Fruit fly (Drosophila melanogaster) whole organism, pupa: ENCODE measurements around the gene CG16713.
A peak's percentile ranks its signal among the peaks of the same experiment; 100 is the strongest.

Source experiments
- CG10348 ChIP-seq: fragments of 200-800 bp; sonication (Bioruptor generic); IDR thresholded peaks from 2 replicates; pipeline ENCODE4 v1.3.6; 2022; ENCODE audit warnings: missing biosample characterization, missing genetic modification characterization
- CG12605 ChIP-seq: fragments of 200-800 bp; sonication (Bioruptor generic); IDR thresholded peaks from 2 replicates; pipeline ENCODE4 v1.3.6; 2022; ENCODE audit warnings: missing biosample characterization, missing genetic modification characterization
- CG13204 ChIP-seq: fragments of 200-800 bp; sonication (Bioruptor generic); optimal IDR thresholded peaks from 2 replicates; lab custom pipeline; 2018; ENCODE audit warnings: missing biosample characterization, mild to moderate bottlenecking, missing genetic modification characterization, moderate library complexity
- CG14655 ChIP-seq: fragments of 200-800 bp; sonication (Bioruptor generic); optimal IDR thresholded peaks from 3 replicates; lab custom pipeline; 2017; ENCODE audit warnings: mild to moderate bottlenecking, missing biosample characterization, missing genetic modification reagents, missing genetic modification characterization
- CG15710 ChIP-seq: fragments of 200-800 bp; sonication (Bioruptor generic); optimal IDR thresholded peaks from 2 replicates; lab custom pipeline; 2018; ENCODE audit warnings: missing biosample characterization, mild to moderate bottlenecking, missing genetic modification characterization, moderate library complexity
- CG17806 ChIP-seq: fragments of 200-800 bp; sonication (Bioruptor generic); optimal IDR thresholded peaks from 2 replicates; lab custom pipeline; 2018; ENCODE audit warnings: missing biosample characterization, mild to moderate bottlenecking, missing genetic modification characterization, moderate library complexity
- CG32121 ChIP-seq: fragments of 200-800 bp; sonication (Bioruptor generic); IDR thresholded peaks from 2 replicates; pipeline ENCODE4 v1.3.6; 2022; ENCODE audit warnings: missing biosample characterization, missing genetic modification characterization
- CG34367 ChIP-seq: fragments of 200-800 bp; sonication (Bioruptor generic); optimal IDR thresholded peaks from 2 replicates; lab custom pipeline; 2018; ENCODE audit warnings: missing biosample characterization, mild to moderate bottlenecking, missing genetic modification characterization
- CG4496 ChIP-seq: fragments of 200-800 bp; sonication (Bioruptor generic); IDR thresholded peaks from 3 replicates; pipeline ENCODE4 v1.3.6; 2022; ENCODE audit warnings: missing biosample characterization, missing genetic modification characterization
- CG8159 ChIP-seq: fragments of 200-800 bp; sonication (Bioruptor generic); optimal IDR thresholded peaks from 3 replicates; lab custom pipeline; 2018; ENCODE audit warnings: missing biosample characterization, mild to moderate bottlenecking, missing genetic modification characterization, moderate library complexity
- CG8301 ChIP-seq: fragments of 200-800 bp; sonication (Bioruptor generic); optimal IDR thresholded peaks from 2 replicates; lab custom pipeline; 2018; ENCODE audit warnings: missing biosample characterization, mild to moderate bottlenecking, missing genetic modification characterization
- CG9948 ChIP-seq: fragments of 200-800 bp; sonication (Bioruptor generic); optimal IDR thresholded peaks from 2 replicates; lab custom pipeline; 2018; ENCODE audit warnings: missing biosample characterization, mild to moderate bottlenecking, missing genetic modification characterization, moderate library complexity
- D1 ChIP-seq: fragments of 200-800 bp; sonication (Bioruptor generic); optimal IDR thresholded peaks from 2 replicates; lab custom pipeline; 2018; ENCODE audit warnings: missing biosample characterization, mild to moderate bottlenecking, missing genetic modification characterization, moderate library complexity
- EcR ChIP-seq: fragments of 200-800 bp; sonication (Bioruptor generic); optimal IDR thresholded peaks from 3 replicates; lab custom pipeline; 2019; ENCODE audit warnings: missing biosample characterization, missing genetic modification characterization, mild to moderate bottlenecking, moderate library complexity, missing genetic modification reagents
- Ets98B ChIP-seq: fragments of 200-800 bp; sonication (Bioruptor generic); IDR thresholded peaks from 2 replicates; pipeline ENCODE4 v1.3.6; 2022; ENCODE audit warnings: missing biosample characterization, missing genetic modification characterization
- Pif1A ChIP-seq: fragments of 200-800 bp; sonication (Bioruptor generic); optimal IDR thresholded peaks from 3 replicates; lab custom pipeline; 2016; ENCODE audit warnings: missing biosample characterization, missing genetic modification characterization
- Pif1B ChIP-seq: fragments of 200-800 bp; sonication (Bioruptor generic); optimal IDR thresholded peaks from 3 replicates; lab custom pipeline; 2016; ENCODE audit warnings: missing biosample characterization, missing genetic modification characterization
- Snoo ChIP-seq: fragments of 200-800 bp; sonication (Bioruptor generic); optimal IDR thresholded peaks from 3 replicates; lab custom pipeline; 2017; ENCODE audit warnings: missing biosample characterization, mild to moderate bottlenecking, missing genetic modification characterization, inconsistent platforms
- fd96Ca ChIP-seq: fragments of 200-800 bp; sonication (Bioruptor generic); IDR thresholded peaks from 3 replicates; pipeline ENCODE4 v1.3.6; 2022; ENCODE audit warnings: missing biosample characterization, missing genetic modification characterization
- gl ChIP-seq: fragments of 200-800 bp; sonication (Bioruptor generic); optimal IDR thresholded peaks from 2 replicates; lab custom pipeline; 2018; ENCODE audit warnings: missing biosample characterization, mild to moderate bottlenecking, missing genetic modification characterization
- rn ChIP-seq: fragments of 200-800 bp; sonication (Bioruptor generic); IDR thresholded peaks from 2 replicates; pipeline ENCODE4 v1.3.6; 2022; ENCODE audit warnings: missing biosample characterization, missing genetic modification characterization

CG16713 gene

dm6 chr2L:3693082-3693481 lies 2.1 kb downstream of the CG16713 start, which contains the start of gene CG3513:
TSS of gene CG3513 (minus strand) at chr2L:3693182.
- no peak for TF ChIP-seq CG15710
- no peak for TF ChIP-seq fd96Ca (GFP tag; lab: Robert Waterston, UW)
- TF ChIP-seq CG10348 = no peak
- TF ChIP-seq CG34367 = no peak
- no peak for TF ChIP-seq EcR (GFP tag; lab: Kevin White, UChicago)
- no peak for TF ChIP-seq Pif1B (GFP tag; lab: Kevin White, UChicago)
- TF ChIP-seq CG12605 (GFP tag; lab: Robert Waterston, UW) = no peak
- no peak for TF ChIP-seq Pif1A (GFP tag; lab: Kevin White, UChicago)
- no peak for TF ChIP-seq CG32121 (GFP tag; lab: Robert Waterston, UW)
- no peak for TF ChIP-seq D1
- TF ChIP-seq CG8159 (tag; lab: Kevin White, UChicago) = no peak

dm6 chr2L:3692466-3692865 lies 2.7 kb downstream of the CG16713 start, which contains the start of gene CG16704:
TSS of gene CG16704 (minus strand) at chr2L:3692587.
- TF ChIP-seq CG4496 (GFP tag; lab: Robert Waterston, UW) (no peak), EcR (GFP tag; lab: Kevin White, UChicago) (no peak), CG32121 (GFP tag; lab: Robert Waterston, UW) (no peak), CG12605 (GFP tag; lab: Robert Waterston, UW) (no peak), rn (GFP tag; lab: Robert Waterston, UW) (no peak), CG9948 (tag; lab: Kevin White, UChicago) (no peak), Pif1A (GFP tag; lab: Kevin White, UChicago) (no peak), CG10348 (no peak)

- peak; percentile 16 for TF ChIP-seq CG8159 (tag; lab: Kevin White, UChicago)
- no peak for TF ChIP-seq CG34367
Measured at dm6 chr2L:3685139-3685851, 9.9 kb downstream of the CG16713 start.

dm6 chr2L:3682489-3682888 lies 12.7 kb downstream of the CG16713 start:
- TF ChIP-seq gl (tag; lab: Kevin White, UChicago) (no peak), CG8301 (tag; lab: Kevin White, UChicago) (no peak)

dm6 chr2L:3681338-3681737 lies 13.9 kb downstream of the CG16713 start:
- TF ChIP-seq CG8159 (tag; lab: Kevin White, UChicago) = no peak

- TF ChIP-seq Pif1B (GFP tag; lab: Kevin White, UChicago) = no peak
- TF ChIP-seq fd96Ca (GFP tag; lab: Robert Waterston, UW) = no peak
- no peak for TF ChIP-seq CG14655 (GFP tag; lab: Kevin White, UChicago)
- no peak for TF ChIP-seq CG8301 (tag; lab: Kevin White, UChicago)
- no peak for TF ChIP-seq CG12605 (GFP tag; lab: Robert Waterston, UW)
- no peak for TF ChIP-seq CG17806 (tag; lab: Kevin White, UChicago)
- TF ChIP-seq gl (tag; lab: Kevin White, UChicago) = no peak
- no peak for TF ChIP-seq Pif1A (GFP tag; lab: Kevin White, UChicago)
- TF ChIP-seq CG34367 = no peak
- TF ChIP-seq CG4496 (GFP tag; lab: Robert Waterston, UW) = no peak
- no peak for TF ChIP-seq CG9948 (tag; lab: Kevin White, UChicago)
- TF ChIP-seq CG15710 = no peak
Measured at dm6 chr2L:3675770-3676169, 19.4 kb downstream of the CG16713 start.

dm6 chr2L:3670481-3670880 lies 24.7 kb downstream of the CG16713 start, which contains the start of gene Sfp24Bc:
TSS of gene Sfp24Bc (minus strand) at chr2L:3670581.
- TF ChIP-seq CG12605 (GFP tag; lab: Robert Waterston, UW) = no peak
- no peak for TF ChIP-seq CG8159 (tag; lab: Kevin White, UChicago)
- TF ChIP-seq Ets98B (GFP tag; lab: Robert Waterston, UW) = no peak
- no peak for TF ChIP-seq CG13204
- no peak for TF ChIP-seq CG17806 (tag; lab: Kevin White, UChicago)
- TF ChIP-seq CG4496 (GFP tag; lab: Robert Waterston, UW) = no peak
- TF ChIP-seq D1 = no peak
- no peak for TF ChIP-seq CG8301 (tag; lab: Kevin White, UChicago)
- no peak for TF ChIP-seq EcR (GFP tag; lab: Kevin White, UChicago)
- TF ChIP-seq rn (GFP tag; lab: Robert Waterston, UW) = no peak
- no peak for TF ChIP-seq CG9948 (tag; lab: Kevin White, UChicago)
- no peak for TF ChIP-seq Snoo
